Fruit fly (Drosophila melanogaster) whole organism, embryonic: ENCODE data around the gene Rgl.

Source experiments
- Asciz ChIP-seq: fragments of 200-800 bp; sonication (Bioruptor generic); optimal IDR thresholded peaks from 2 replicates; lab custom pipeline; 2017; ENCODE audit warnings: missing biosample characterization, mild to moderate bottlenecking, missing genetic modification characterization, missing genetic modification reagents
- CG11504 ChIP-seq: fragments of 200-800 bp; sonication (Bioruptor generic); optimal IDR thresholded peaks from 3 replicates; lab custom pipeline; 2019; ENCODE audit warnings: missing biosample characterization, mild to moderate bottlenecking, missing genetic modification characterization, moderate library complexity
- CG12155 ChIP-seq: fragments of 200-800 bp; sonication (Bioruptor generic); optimal IDR thresholded peaks from 3 replicates; lab custom pipeline; 2016; ENCODE audit warnings: missing biosample characterization, missing genetic modification characterization
- CG13296 ChIP-seq: fragments of 200-800 bp; sonication (Bioruptor generic); optimal IDR thresholded peaks from 3 replicates; lab custom pipeline; 2018; ENCODE audit warnings: missing biosample characterization, mild to moderate bottlenecking, missing genetic modification characterization
- CG13624 ChIP-seq: fragments of 200-800 bp; sonication (Bioruptor generic); optimal IDR thresholded peaks from 2 replicates; lab custom pipeline; 2016; ENCODE audit warnings: missing biosample characterization, missing genetic modification characterization
- CG17568 ChIP-seq: fragments of 200-800 bp; sonication (Bioruptor generic); optimal IDR thresholded peaks from 2 replicates; lab custom pipeline; 2018; ENCODE audit warnings: missing biosample characterization, mild to moderate bottlenecking, missing genetic modification characterization, moderate library complexity
- CG17802 ChIP-seq: fragments of 200-800 bp; sonication (Bioruptor generic); optimal IDR thresholded peaks from 2 replicates; lab custom pipeline; 2018; ENCODE audit warnings: missing biosample characterization, mild to moderate bottlenecking, missing genetic modification characterization, moderate library complexity
- CG17829 ChIP-seq: fragments of 200-800 bp; optimal IDR thresholded peaks from 2 replicates; lab custom pipeline; 2019; ENCODE audit warnings: missing biosample characterization, mild to moderate bottlenecking, missing genetic modification characterization, moderate library complexity
- CG30020 ChIP-seq: fragments of 200-800 bp; optimal IDR thresholded peaks from 2 replicates; lab custom pipeline; 2019; ENCODE audit warnings: missing biosample characterization, mild to moderate bottlenecking, missing genetic modification characterization, moderate library complexity
- CG31224 ChIP-seq: fragments of 200-800 bp; sonication (Bioruptor generic); IDR thresholded peaks from 2 replicates; pipeline ENCODE4 v1.3.6; 2022; ENCODE audit warnings: missing biosample characterization, missing genetic modification characterization
- CG32532 ChIP-seq: fragments of 200-800 bp; sonication (Bioruptor generic); IDR thresholded peaks from 2 replicates; pipeline ENCODE4 v1.3.6; 2022; ENCODE audit warnings: missing biosample characterization, missing genetic modification characterization
- CG32767 ChIP-seq: fragments of 200-800 bp; sonication (Bioruptor generic); IDR thresholded peaks from 2 replicates; pipeline ENCODE4 v1.3.6; 2022; ENCODE audit warnings: missing biosample characterization, missing genetic modification characterization
- CG34376 ChIP-seq: fragments of 200-800 bp; sonication (Bioruptor generic); optimal IDR thresholded peaks from 2 replicates; lab custom pipeline; 2018; ENCODE audit warnings: missing biosample characterization, mild to moderate bottlenecking, missing genetic modification characterization
- CG4360 ChIP-seq: fragments of 200-800 bp; sonication (Bioruptor generic); IDR thresholded peaks from 2 replicates; pipeline ENCODE4 v1.3.6; 2022; ENCODE audit warnings: missing biosample characterization, missing genetic modification characterization
- CG6272 ChIP-seq: fragments of 200-800 bp; sonication (Bioruptor generic); IDR thresholded peaks from 2 replicates; pipeline ENCODE4 v1.3.6; 2022; ENCODE audit warnings: missing biosample characterization, missing genetic modification characterization
- CG7271 ChIP-seq: fragments of 200-800 bp; sonication (Bioruptor generic); optimal IDR thresholded peaks from 2 replicates; lab custom pipeline; 2018; ENCODE audit warnings: missing biosample characterization, mild to moderate bottlenecking, missing genetic modification characterization, moderate library complexity
- CG7372 ChIP-seq: fragments of 200-800 bp; sonication (Bioruptor generic); IDR thresholded peaks from 2 replicates; pipeline ENCODE4 v1.3.6; 2022; ENCODE audit warnings: missing biosample characterization, missing genetic modification characterization
- CG7556 ChIP-seq: fragments of 200-800 bp; sonication (Bioruptor generic); optimal IDR thresholded peaks from 2 replicates; lab custom pipeline; 2017; ENCODE audit warnings: missing biosample characterization, mild to moderate bottlenecking, missing genetic modification characterization
- CG8281 ChIP-seq: fragments of 200-800 bp; sonication (Bioruptor generic); optimal IDR thresholded peaks from 2 replicates; lab custom pipeline; 2018; ENCODE audit warnings: missing biosample characterization, mild to moderate bottlenecking, missing genetic modification characterization, moderate library complexity
- CG9437 ChIP-seq: fragments of 200-800 bp; sonication (Bioruptor generic); optimal IDR thresholded peaks from 2 replicates; lab custom pipeline; 2018; ENCODE audit warnings: missing biosample characterization, mild to moderate bottlenecking, missing genetic modification characterization
- CG9797 ChIP-seq: fragments of 200-800 bp; sonication (Bioruptor generic); optimal IDR thresholded peaks from 3 replicates; lab custom pipeline; 2018; ENCODE audit warnings: missing biosample characterization, mild to moderate bottlenecking, missing genetic modification characterization
- CkIIα-i1 ChIP-seq: fragments of 200-800 bp; sonication (Bioruptor generic); IDR thresholded peaks from 2 replicates; pipeline ENCODE4 v1.3.6; 2022; ENCODE audit warnings: missing biosample characterization, missing genetic modification characterization
- D19A ChIP-seq: fragments of 200-800 bp; optimal IDR thresholded peaks from 3 replicates; lab custom pipeline; 2019; ENCODE audit warnings: missing biosample characterization, mild to moderate bottlenecking, missing genetic modification characterization, moderate library complexity
- E2f2 ChIP-seq: fragments of 200-800 bp; sonication (Bioruptor generic); IDR thresholded peaks from 2 replicates; pipeline ENCODE4 v1.3.6; 2022; ENCODE audit warnings: missing biosample characterization, missing genetic modification characterization
- Gug ChIP-seq: fragments of 200-800 bp; sonication (Bioruptor generic); IDR thresholded peaks from 4 replicates; pipeline ENCODE4 v1.3.6; 2022; ENCODE audit warnings: missing biosample characterization, missing genetic modification characterization
- HLH4C ChIP-seq: fragments of 200-800 bp; sonication (Bioruptor generic); IDR thresholded peaks from 3 replicates; pipeline ENCODE4 v1.3.6; 2022; ENCODE audit warnings: missing biosample characterization, missing genetic modification characterization; ENCODE audit not compliant: partially characterized antibody
- HLH54F ChIP-seq: fragments of 200-800 bp; sonication (Bioruptor generic); optimal IDR thresholded peaks from 3 replicates; lab custom pipeline; 2016; ENCODE audit warnings: missing biosample characterization, missing genetic modification characterization
- Max ChIP-seq: fragments of 200-800 bp; sonication (Bioruptor generic); optimal IDR thresholded peaks from 2 replicates; lab custom pipeline; 2016; ENCODE audit warnings: missing biosample characterization, mild to moderate bottlenecking, missing genetic modification characterization
- Meics ChIP-seq: fragments of 200-800 bp; sonication (Bioruptor generic); optimal IDR thresholded peaks from 2 replicates; lab custom pipeline; 2017; ENCODE audit warnings: missing biosample characterization, mild to moderate bottlenecking, missing genetic modification characterization
- Myb ChIP-seq: fragments of 200-800 bp; sonication (Bioruptor generic); optimal IDR thresholded peaks from 2 replicates; lab custom pipeline; 2016; ENCODE audit warnings: missing biosample characterization, missing genetic modification characterization
- NC2α ChIP-seq: fragments of 200-800 bp; sonication (Bioruptor generic); optimal IDR thresholded peaks from 2 replicates; lab custom pipeline; 2016; ENCODE audit warnings: missing biosample characterization, missing genetic modification characterization
- NfI ChIP-seq: fragments of 200-800 bp; sonication (Bioruptor generic); optimal IDR thresholded peaks from 3 replicates; lab custom pipeline; 2018; ENCODE audit warnings: missing biosample characterization, mild to moderate bottlenecking, missing genetic modification characterization, moderate library complexity
- Side ChIP-seq: fragments of 200-800 bp; sonication (Bioruptor generic); optimal IDR thresholded peaks from 2 replicates; lab custom pipeline; 2016; ENCODE audit warnings: missing biosample characterization, missing genetic modification characterization
- Stat92E ChIP-seq, 3 experiments: fragments of >200 bp in 2 of 3; fragments of 200-800 bp in 1 of 3; sonication (Bioruptor generic) in 1 of 3; optimal IDR thresholded peaks; 2 replicates each; lab custom pipeline; 2017 to 2019; ENCODE audit warnings: missing biosample characterization in 3 of 3, missing genetic modification characterization in 3 of 3, mild to moderate bottlenecking in 1 of 3, moderate library complexity in 1 of 3
- Taf1 ChIP-seq: fragments of 200-800 bp; sonication (Bioruptor generic); IDR thresholded peaks from 2 replicates; pipeline ENCODE4 v1.3.6; 2022; ENCODE audit warnings: missing biosample characterization, missing genetic modification characterization
- Usf ChIP-seq: fragments of 200-800 bp; sonication (Bioruptor generic); optimal IDR thresholded peaks from 2 replicates; lab custom pipeline; 2017; ENCODE audit warnings: missing genotype, missing biosample characterization, missing genetic modification characterization
- amos ChIP-seq: fragments of 200-800 bp; sonication (Bioruptor generic); IDR thresholded peaks from 2 replicates; pipeline ENCODE4 v1.3.6; 2022; ENCODE audit warnings: missing biosample characterization, missing genetic modification characterization; ENCODE audit not compliant: partially characterized antibody
- btn ChIP-seq: fragments of 200-800 bp; sonication (Bioruptor generic); optimal IDR thresholded peaks from 2 replicates; lab custom pipeline; 2016; ENCODE audit warnings: missing biosample characterization, missing genetic modification characterization
- cad ChIP-seq: fragments of >200 bp; optimal IDR thresholded peaks from 2 replicates; lab custom pipeline; 2017; ENCODE audit warnings: missing biosample characterization, missing genetic modification characterization
- exex ChIP-seq: fragments of 200-800 bp; sonication (Bioruptor generic); optimal IDR thresholded peaks from 4 replicates; lab custom pipeline; 2018; ENCODE audit warnings: missing biosample characterization, mild to moderate bottlenecking, missing genetic modification characterization, moderate library complexity
- ftz-f1 ChIP-seq: fragments of 200-800 bp; sonication (Bioruptor generic); optimal IDR thresholded peaks from 2 replicates; lab custom pipeline; 2016; ENCODE audit warnings: missing biosample characterization, missing genetic modification characterization
- gfzf ChIP-seq: fragments of 200-800 bp; sonication (Bioruptor generic); optimal IDR thresholded peaks from 2 replicates; lab custom pipeline; 2016; ENCODE audit warnings: missing biosample characterization, mild to moderate bottlenecking, missing genetic modification characterization, moderate library complexity
- ham ChIP-seq: fragments of 200-800 bp; sonication (Bioruptor generic); IDR thresholded peaks from 2 replicates; pipeline ENCODE4 v1.3.6; 2022; ENCODE audit warnings: missing biosample characterization, missing genetic modification characterization
- jing ChIP-seq: fragments of 200-800 bp; sonication (Bioruptor generic); optimal IDR thresholded peaks from 2 replicates; lab custom pipeline; 2018; ENCODE audit warnings: missing biosample characterization, mild to moderate bottlenecking, missing genetic modification characterization
- pfk ChIP-seq: fragments of 200-800 bp; sonication (Bioruptor generic); optimal IDR thresholded peaks from 2 replicates; lab custom pipeline; 2018; ENCODE audit warnings: missing biosample characterization, mild to moderate bottlenecking, missing genetic modification characterization, moderate library complexity
- pros ChIP-seq: fragments of 200-800 bp; sonication (Bioruptor generic); optimal IDR thresholded peaks from 3 replicates; lab custom pipeline; 2019; ENCODE audit warnings: missing biosample characterization, mild to moderate bottlenecking, missing genetic modification characterization, moderate library complexity
- pzg ChIP-seq: fragments of 200-800 bp; sonication (Bioruptor generic); optimal IDR thresholded peaks from 3 replicates; lab custom pipeline; 2018; ENCODE audit warnings: missing biosample characterization, mild to moderate bottlenecking, missing genetic modification characterization, moderate library complexity
- schlank ChIP-seq: fragments of 200-800 bp; sonication (Bioruptor generic); optimal IDR thresholded peaks from 2 replicates; lab custom pipeline; 2018; ENCODE audit warnings: missing biosample characterization, mild to moderate bottlenecking, missing genetic modification characterization
- sim ChIP-seq: fragments of 200-800 bp; sonication (Bioruptor generic); IDR thresholded peaks from 2 replicates; pipeline ENCODE4 v1.3.6; 2022; ENCODE audit warnings: missing biosample characterization, missing genetic modification characterization
- tx ChIP-seq: fragments of 200-800 bp; sonication (Bioruptor generic); optimal IDR thresholded peaks from 2 replicates; lab custom pipeline; 2016; ENCODE audit warnings: missing biosample characterization, missing genetic modification characterization
- unpg ChIP-seq: fragments of 200-800 bp; sonication (Bioruptor generic); optimal IDR thresholded peaks from 3 replicates; lab custom pipeline; 2018; ENCODE audit warnings: missing biosample characterization, mild to moderate bottlenecking, missing genetic modification characterization, moderate library complexity

The Rgl gene

DNA sequence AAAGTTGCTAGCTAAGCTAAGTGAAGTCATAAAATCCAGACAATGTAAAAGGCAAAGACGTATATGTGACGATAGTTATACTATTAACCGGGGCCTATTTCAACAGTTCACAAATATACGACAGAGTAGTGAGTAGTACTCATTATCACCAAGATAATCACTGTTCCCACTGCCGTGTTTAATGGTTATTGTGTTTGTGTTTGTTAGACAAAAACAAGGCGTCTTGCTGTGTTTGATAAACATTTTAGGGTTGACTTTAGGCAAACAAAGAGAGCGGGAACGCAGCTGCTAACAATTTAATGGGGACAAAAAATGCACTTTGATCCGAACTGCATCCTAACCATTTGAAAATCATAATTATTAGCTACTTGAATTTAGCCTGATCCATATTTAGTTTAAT is 59.7 kb downstream of the Rgl start (continued):
- peak; percentile 75 for TF ChIP-seq CG17568 (GFP tag; lab: Kevin White, UChicago)
- TF ChIP-seq amos (GFP tag; lab: Robert Waterston, UW) = no peak
- peak; percentile 4 for TF ChIP-seq schlank (tag; lab: Kevin White, UChicago)
- TF ChIP-seq CG30020 (tag; lab: Kevin White, UChicago) = no peak
- no peak for TF ChIP-seq CG7372
- TF ChIP-seq CG7271 (tag; lab: Kevin White, UChicago) = peak; percentile 92
- peak; percentile 56 for TF ChIP-seq CG7556
- TF ChIP-seq CG31224 (GFP tag; lab: Robert Waterston, UW) = no peak
- TF ChIP-seq pfk = peak; percentile 46
- no peak for TF ChIP-seq CG32767 (GFP tag; lab: Robert Waterston, UW)
- TF ChIP-seq CG9437 (GFP tag; lab: Kevin White, UChicago) = no peak
- TF ChIP-seq Side = peak; percentile 68
- TF ChIP-seq E2f2 (GFP tag; lab: Robert Waterston, UW) = no peak
- TF ChIP-seq NC2α (GFP tag; lab: Kevin White, UChicago) = peak; percentile 64
- no peak for TF ChIP-seq Gug (GFP tag; lab: Robert Waterston, UW)
- TF ChIP-seq Myb = no peak
- peak; percentile 50 for TF ChIP-seq exex
- peak; percentile 63 for TF ChIP-seq CG8281 (tag; lab: Kevin White, UChicago)
- peak; percentile 61 for TF ChIP-seq CG13296
- peak; percentile 19 for TF ChIP-seq Usf (GFP tag; lab: Kevin White, UChicago)
- peak; percentile 49 for TF ChIP-seq Max
- TF ChIP-seq pzg (GFP tag; lab: Kevin White, UChicago) = no peak
- TF ChIP-seq gfzf = no peak
- no peak for TF ChIP-seq sim (GFP tag; lab: Robert Waterston, UW)
- TF ChIP-seq Stat92E (GFP tag; optimal IDR thresholded peaks at IDR 0.05; lab: Kevin White, UChicago) = no peak
- peak; percentile 65 for TF ChIP-seq D19A (tag; lab: Kevin White, UChicago)
- peak; percentile 59 for TF ChIP-seq btn (GFP tag; lab: Kevin White, UChicago)
- TF ChIP-seq ham (GFP tag; lab: Robert Waterston, UW) = no peak
- TF ChIP-seq tx (GFP tag; lab: Kevin White, UChicago) = no peak
- TF ChIP-seq Meics (GFP tag; lab: Kevin White, UChicago) = no peak
- TF ChIP-seq HLH4C (GFP tag; lab: Robert Waterston, UW) = no peak
- TF ChIP-seq CG11504 (tag; lab: Kevin White, UChicago) = peak; percentile 72
- TF ChIP-seq ftz-f1 (GFP tag; lab: Kevin White, UChicago) = no peak
- peak; percentile 82 for TF ChIP-seq unpg (GFP tag; lab: Kevin White, UChicago)
- TF ChIP-seq pros = no peak
- TF ChIP-seq cad (GFP tag; lab: Kevin White, UChicago) = no peak
- no peak for TF ChIP-seq HLH54F (GFP tag; lab: Kevin White, UChicago)
- TF ChIP-seq CG17829 (tag; lab: Kevin White, UChicago) = peak; percentile 68
- no peak for TF ChIP-seq Taf1 (GFP tag; lab: Robert Waterston, UW)
- TF ChIP-seq Asciz = peak; percentile 92
- TF ChIP-seq jing (GFP tag; lab: Kevin White, UChicago) = peak; percentile 42
- TF ChIP-seq CG13624 (GFP tag; lab: Kevin White, UChicago) = no peak
- TF ChIP-seq CG12155 = no peak
- peak; percentile 55 for TF ChIP-seq CG17802 (tag; lab: Kevin White, UChicago)
- no peak for TF ChIP-seq CkIIα-i1
- TF ChIP-seq CG34376 = no peak
- no peak for TF ChIP-seq CG9797 (GFP tag; lab: Kevin White, UChicago)
- TF ChIP-seq CG32532 (GFP tag; lab: Robert Waterston, UW) = no peak
- peak; percentile 30 for TF ChIP-seq NfI
- peak; percentile 45; the same call in 1 of the 2 replicates for TF ChIP-seq CG4360 (GFP tag; lab: Robert Waterston, UW)
- TF ChIP-seq CG6272 = no peak
